Worm (Caenorhabditis elegans): ENCODE measurements around the gene T19D12.4.

ce11 chrII:6682918-6683317, 52.0 kb downstream of the T19D12.4 start:
- TF ChIP-seq tab-1 (GFP tag; IDR thresholded peaks at IDR 0.05) (no peak), flt-1 (GFP tag; IDR thresholded peaks at IDR 0.05) (no peak), ztf-29 (GFP tag; IDR thresholded peaks at IDR 0.05) (no peak)
